Worm (Caenorhabditis elegans): Measurements from ENCODE around the gene clpr-2.
"Not testable (repeated sequence)": the region's sequence is repeated elsewhere in the genome, so short reads cannot be mapped to it uniquely, and the experiment has no call there.

clpr-2 gene

ce11 chrII:1256742-1257141 lies 2.0 kb upstream of the clpr-2 start:
- no peak for TF ChIP-seq hnd-1 (tag; optimal IDR thresholded peaks at IDR 0.05)
- TF ChIP-seq tra-4 (tag; optimal IDR thresholded peaks at IDR 0.05): no peak
- no peak for TF ChIP-seq tbx-11 (GFP tag; IDR thresholded peaks at IDR 0.05)

DNA sequence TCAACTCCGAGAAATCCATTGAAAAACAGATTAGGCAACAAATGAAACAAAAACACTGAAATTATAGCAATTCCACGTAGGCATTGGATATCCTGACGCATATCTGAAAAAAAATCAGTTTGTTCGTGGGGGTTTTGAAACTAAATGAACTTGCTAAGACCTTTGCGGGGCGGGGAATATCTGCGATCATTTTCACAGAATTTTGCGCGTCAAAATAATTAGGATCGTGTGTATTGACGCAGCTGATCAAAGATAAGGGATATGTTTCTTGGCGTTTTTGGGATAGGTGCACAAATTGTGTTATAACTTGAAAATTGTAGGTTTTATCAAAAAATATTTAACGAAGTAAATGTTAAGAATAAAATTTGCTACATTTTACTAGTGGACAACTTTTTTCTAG lies 8.1 kb downstream of the clpr-2 start, which contains the start of gene oac-30:
Gene oac-30, minus strand, starts transcription at position 101 of the 400 bp plus-strand sequence.
- no peak for TF ChIP-seq tra-4 (tag; optimal IDR thresholded peaks at IDR 0.05)
- TF ChIP-seq hnd-1 (tag; optimal IDR thresholded peaks at IDR 0.05): no peak
- no peak for TF ChIP-seq aly-1 (tag; optimal IDR thresholded peaks at IDR 0.05)
- TF ChIP-seq flt-1 (GFP tag; IDR thresholded peaks at IDR 0.05): no peak
- TF ChIP-seq sea-1 (GFP tag; conservative IDR thresholded peaks at IDR 0.05): no peak
- TF ChIP-seq B0310.2 (tag; optimal IDR thresholded peaks at IDR 0.05): no peak
- TF ChIP-seq ets-7 (tag; optimal IDR thresholded peaks at IDR 0.05): no peak
- TF ChIP-seq hmbx-1 (tag; optimal IDR thresholded peaks at IDR 0.05): no peak
- TF ChIP-seq hmg-4 (GFP tag; optimal IDR thresholded peaks at IDR 0.05): no peak
- no peak for TF ChIP-seq pes-1 (GFP tag; IDR thresholded peaks at IDR 0.05)
- no peak for TF ChIP-seq F13C5.2 (tag; optimal IDR thresholded peaks at IDR 0.05)
- no peak for TF ChIP-seq tbx-37 (GFP tag; conservative IDR thresholded peaks at IDR 0.05)
- no peak for TF ChIP-seq ceh-36 (tag; optimal IDR thresholded peaks at IDR 0.05)
- no peak for TF ChIP-seq scrt-1 (GFP tag; IDR thresholded peaks at IDR 0.05)

- TF ChIP-seq tra-4 (tag; optimal IDR thresholded peaks at IDR 0.05): no peak
- no peak for TF ChIP-seq F13C5.2 (tag; optimal IDR thresholded peaks at IDR 0.05)
- TF ChIP-seq scrt-1 (GFP tag; IDR thresholded peaks at IDR 0.05): no peak
- TF ChIP-seq flt-1 (GFP tag; IDR thresholded peaks at IDR 0.05): no peak
- TF ChIP-seq tbx-11 (GFP tag; IDR thresholded peaks at IDR 0.05): no peak
- no peak for TF ChIP-seq B0310.2 (tag; optimal IDR thresholded peaks at IDR 0.05)
- no peak for TF ChIP-seq hmbx-1 (tag; optimal IDR thresholded peaks at IDR 0.05)
- no peak for TF ChIP-seq ama-1 (optimal IDR thresholded peaks at IDR 0.05)
- TF ChIP-seq ceh-36 (tag; optimal IDR thresholded peaks at IDR 0.05): no peak
- no peak for TF ChIP-seq hnd-1 (tag; optimal IDR thresholded peaks at IDR 0.05)
Measured at ce11 chrII:1271814-1272213, 13.1 kb downstream of the clpr-2 start, which contains the start of gene srw-66. Gene srw-66 (minus strand): TSS chrII:1271914.

DNA sequence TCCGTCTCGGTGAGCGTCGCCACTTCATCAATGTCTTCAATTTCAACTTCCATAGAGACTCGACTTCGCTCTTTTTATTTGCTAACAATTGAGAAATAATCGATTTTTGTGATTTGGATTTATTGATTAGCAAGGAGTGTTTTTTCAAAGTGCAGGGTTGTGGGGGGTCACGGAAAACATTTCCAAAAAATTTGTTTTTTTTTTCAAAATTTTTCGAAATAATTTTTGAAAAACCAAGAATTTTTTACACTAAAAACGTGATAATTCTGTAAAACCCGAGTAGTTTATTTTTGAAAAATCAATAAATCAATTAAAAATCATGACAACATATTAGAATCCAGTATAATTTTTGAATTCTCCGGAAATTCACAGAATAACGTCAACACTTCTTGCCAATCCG lies 16.7 kb downstream of the clpr-2 start, which contains the start of gene Y57G7A.5:
Gene Y57G7A.5, minus strand, starts transcription at position 101 of the 400 bp plus-strand sequence.
- TF ChIP-seq hnd-1 (tag; optimal IDR thresholded peaks at IDR 0.05) (no peak), pes-1 (GFP tag; IDR thresholded peaks at IDR 0.05) (no peak), ama-1 (optimal IDR thresholded peaks at IDR 0.05) (no peak), tbx-37 (GFP tag; conservative IDR thresholded peaks at IDR 0.05) (no peak), sea-1 (GFP tag; conservative IDR thresholded peaks at IDR 0.05) (no peak), ceh-13 (GFP tag; optimal IDR thresholded peaks at IDR 0.05) (no peak), hmg-4 (GFP tag; optimal IDR thresholded peaks at IDR 0.05) (no peak), scrt-1 (GFP tag; IDR thresholded peaks at IDR 0.05) (no peak), ets-7 (tag; optimal IDR thresholded peaks at IDR 0.05) (no peak), ceh-36 (tag; optimal IDR thresholded peaks at IDR 0.05) (no peak), tra-4 (tag; optimal IDR thresholded peaks at IDR 0.05) (no peak), flt-1 (GFP tag; IDR thresholded peaks at IDR 0.05) (no peak)

DNA sequence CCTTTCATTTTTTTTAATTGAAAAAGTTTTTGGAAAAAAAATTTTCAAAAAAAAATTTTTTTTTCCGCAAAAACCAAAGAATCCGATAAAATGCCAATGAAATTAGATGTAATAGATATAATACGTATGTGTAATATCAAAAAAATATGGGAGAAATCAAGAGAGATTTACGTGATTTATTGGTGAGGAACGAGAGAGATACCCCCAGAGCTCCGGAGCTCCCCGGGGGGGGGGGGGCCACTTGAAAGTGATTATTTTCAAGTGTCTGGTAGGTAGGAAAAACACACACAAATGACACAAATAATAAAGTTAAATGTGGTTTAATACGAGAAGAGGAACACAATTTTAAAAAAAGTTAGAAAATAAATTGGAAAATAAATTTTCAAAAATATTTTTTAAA lies 18.0 kb downstream of the clpr-2 start, which contains the start of gene Y57G7A.11:
Gene Y57G7A.11, minus strand, starts transcription at position 101 of the 400 bp plus-strand sequence.
- TF ChIP-seq ets-7 (tag; optimal IDR thresholded peaks at IDR 0.05) (no peak), sea-1 (GFP tag; conservative IDR thresholded peaks at IDR 0.05) (no peak), pes-1 (GFP tag; IDR thresholded peaks at IDR 0.05) (no peak), hmbx-1 (tag; optimal IDR thresholded peaks at IDR 0.05) (no peak), tbx-37 (GFP tag; conservative IDR thresholded peaks at IDR 0.05) (no peak), flt-1 (GFP tag; IDR thresholded peaks at IDR 0.05) (no peak), tbx-11 (GFP tag; IDR thresholded peaks at IDR 0.05) (no peak)

ce11 chrII:1278350-1278749 lies 19.6 kb downstream of the clpr-2 start, which contains the start of gene srz-63:
Gene srz-63 (plus strand): TSS chrII:1278650.
- TF ChIP-seq F13C5.2 (tag; optimal IDR thresholded peaks at IDR 0.05); B0310.2 (tag; optimal IDR thresholded peaks at IDR 0.05); flt-1 (GFP tag; IDR thresholded peaks at IDR 0.05): not testable (repeated sequence)

DNA sequence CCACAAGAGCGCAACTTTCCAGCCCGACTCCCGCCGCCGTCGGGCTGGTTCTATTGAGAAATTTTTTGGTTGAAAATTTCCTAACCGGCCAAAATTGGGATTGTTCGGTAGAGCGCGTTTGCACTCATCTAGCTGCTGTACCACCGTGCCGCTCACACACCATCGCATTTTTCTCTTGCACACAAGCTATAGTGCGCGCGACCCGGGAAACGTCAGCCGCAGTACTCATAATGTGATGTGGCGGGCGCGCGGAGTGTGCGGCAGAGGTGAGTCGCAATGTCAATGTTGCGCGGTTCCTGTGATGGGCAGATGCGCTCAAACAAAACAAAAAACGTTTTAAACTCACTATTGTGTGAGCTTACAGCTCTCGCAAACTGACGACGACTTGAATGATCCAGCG lies 26.3 kb downstream of the clpr-2 start:
- TF ChIP-seq pes-1 (GFP tag; IDR thresholded peaks at IDR 0.05) (no peak), tbx-37 (GFP tag; conservative IDR thresholded peaks at IDR 0.05) (no peak), scrt-1 (GFP tag; IDR thresholded peaks at IDR 0.05) (no peak), aly-1 (tag; optimal IDR thresholded peaks at IDR 0.05) (no peak), hnd-1 (tag; optimal IDR thresholded peaks at IDR 0.05) (no peak), hmbx-1 (tag; optimal IDR thresholded peaks at IDR 0.05) (no peak), tbx-11 (GFP tag; IDR thresholded peaks at IDR 0.05) (no peak), ceh-36 (tag; optimal IDR thresholded peaks at IDR 0.05) (no peak), tra-4 (tag; optimal IDR thresholded peaks at IDR 0.05) (no peak), ceh-13 (GFP tag; optimal IDR thresholded peaks at IDR 0.05) (no peak), ama-1 (optimal IDR thresholded peaks at IDR 0.05) (no peak), F13C5.2 (tag; optimal IDR thresholded peaks at IDR 0.05) (no peak), flt-1 (GFP tag; IDR thresholded peaks at IDR 0.05) (no peak), hmg-4 (GFP tag; optimal IDR thresholded peaks at IDR 0.05) (no peak)

DNA sequence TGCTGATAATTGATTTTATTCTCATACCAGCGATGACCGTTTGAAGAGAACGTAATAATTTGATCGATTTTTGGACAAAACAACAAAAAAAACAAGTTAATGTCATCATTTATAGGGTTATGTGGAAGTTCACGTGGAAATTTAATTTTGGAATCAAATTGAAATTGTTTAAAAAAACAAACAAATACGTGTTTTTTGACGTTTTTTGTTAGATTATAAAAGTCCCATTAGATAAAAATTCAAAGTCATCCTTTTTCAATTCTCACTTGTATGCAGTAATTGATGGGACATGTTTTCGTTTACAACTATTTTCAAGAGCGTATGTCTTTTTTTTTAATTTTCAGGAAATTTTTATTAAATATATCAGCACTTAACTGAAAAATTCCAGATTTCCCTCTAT lies 26.8 kb downstream of the clpr-2 start, which contains the start of the genes Y57G7A.6 and Y57G7A.3:
Gene Y57G7A.6, minus strand, starts transcription at position 101 of the 400 bp plus-strand sequence.
Gene Y57G7A.3, plus strand, starts transcription at position 269 of the 400 bp plus-strand sequence.
- TF ChIP-seq ama-1 (optimal IDR thresholded peaks at IDR 0.05) (no peak), ceh-13 (GFP tag; optimal IDR thresholded peaks at IDR 0.05) (no peak), pes-1 (GFP tag; IDR thresholded peaks at IDR 0.05) (no peak), hmg-4 (GFP tag; optimal IDR thresholded peaks at IDR 0.05) (no peak), aly-1 (tag; optimal IDR thresholded peaks at IDR 0.05) (no peak), tra-4 (tag; optimal IDR thresholded peaks at IDR 0.05) (no peak), tbx-37 (GFP tag; conservative IDR thresholded peaks at IDR 0.05) (no peak), B0310.2 (tag; optimal IDR thresholded peaks at IDR 0.05) (no peak), ceh-36 (tag; optimal IDR thresholded peaks at IDR 0.05) (no peak), sea-1 (GFP tag; conservative IDR thresholded peaks at IDR 0.05) (no peak), hnd-1 (tag; optimal IDR thresholded peaks at IDR 0.05) (no peak), hmbx-1 (tag; optimal IDR thresholded peaks at IDR 0.05) (no peak), ets-7 (tag; optimal IDR thresholded peaks at IDR 0.05) (no peak), F13C5.2 (tag; optimal IDR thresholded peaks at IDR 0.05) (no peak), tbx-11 (GFP tag; IDR thresholded peaks at IDR 0.05) (no peak), flt-1 (GFP tag; IDR thresholded peaks at IDR 0.05) (no peak)
